Worm (Caenorhabditis elegans): ENCODE measurements around the gene F54B3.2.

ce11 chrII:10284991-10285390, 15.0 kb upstream of the F54B3.2 start:
- TF ChIP-seq Y48G9A.11 (GFP tag; IDR thresholded peaks at IDR 0.05) (no peak), unc-62 (GFP tag; optimal IDR thresholded peaks at IDR 0.05 in 1 of 2) (peak in 1 of 2 experiments; percentile 98), unc-62 (tag; optimal IDR thresholded peaks at IDR 0.05) (no peak), nhr-237 (tag; optimal IDR thresholded peaks at IDR 0.05) (no peak), nhr-28 (tag; optimal IDR thresholded peaks at IDR 0.05) (no peak), unc-130 (GFP tag; optimal IDR thresholded peaks at IDR 0.05) (no peak), lsy-2 (tag; optimal IDR thresholded peaks at IDR 0.05) (no peak), ZK546.5 (tag; optimal IDR thresholded peaks at IDR 0.05) (no peak), vab-7 (GFP tag; IDR thresholded peaks at IDR 0.05) (no peak), lin-29 (GFP tag; IDR thresholded peaks at IDR 0.05) (no peak), R02D3.7 (tag; optimal IDR thresholded peaks at IDR 0.05) (no peak)

All from whole organism, L4 larva.